Worm (Caenorhabditis elegans) whole organism, early embryonic: Measurements from ENCODE around the gene K12H6.2.

Experiments used
- ceh-36 ChIP-seq: sonication (generic microtip); optimal IDR thresholded peaks from 2 replicates; lab custom pipeline; 2016; ENCODE audit warnings: missing genetic modification characterization, inconsistent platforms, missing compliant biosample characterization
- flt-1 ChIP-seq: fragments of 200-800 bp; sonication (Bioruptor generic); IDR thresholded peaks from 2 replicates; pipeline ENCODE4 v1.3.6; 2022; ENCODE audit warnings: missing genetic modification characterization, missing compliant biosample characterization
- pes-1 ChIP-seq: fragments of 200-800 bp; sonication (Bioruptor generic); IDR thresholded peaks from 2 replicates; pipeline ENCODE4 v1.3.6; 2022; ENCODE audit warnings: missing genetic modification reagents, missing genetic modification characterization, missing compliant biosample characterization
- sea-1 ChIP-seq: fragments of 200-800 bp; sonication (Bioruptor generic); conservative IDR thresholded peaks from 2 replicates; pipeline ENCODE4 v1.3.6; 2022; ENCODE audit warnings: missing genetic modification characterization, missing compliant biosample characterization

ce11 chrII:2826073-2826472 is 10.7 kb upstream of the K12H6.2 start, which contains the start of gene K12H6.5:
- TF ChIP-seq flt-1 (GFP tag; lab: Robert Waterston, UW) (no peak), sea-1 (GFP tag; lab: Robert Waterston, UW) (no peak), ceh-36 (tag; lab: Kevin White, UChicago) (no peak), pes-1 (no peak)
